Fruit fly (Drosophila melanogaster) whole organism, embryonic: ENCODE results near the gene CG43389.

Experiments
- Abd-B ChIP-seq: fragments of 200-800 bp; sonication (Bioruptor generic); optimal IDR thresholded peaks from 2 replicates; lab custom pipeline; 2018; ENCODE audit warnings: missing biosample characterization, mild to moderate bottlenecking, missing genetic modification characterization, moderate library complexity
- Ada2b ChIP-seq: fragments of 200-800 bp; sonication (Bioruptor generic); IDR thresholded peaks from 2 replicates; pipeline ENCODE4 v1.3.6; 2022; ENCODE audit warnings: missing biosample characterization, missing genetic modification characterization
- Adf1 ChIP-seq: fragments of 200-800 bp; sonication (Bioruptor generic); IDR thresholded peaks from 2 replicates; pipeline ENCODE4 v1.3.6; 2022; ENCODE audit warnings: missing biosample characterization, missing genetic modification characterization
- Antp ChIP-seq: fragments of 200-800 bp; sonication (Bioruptor generic); optimal IDR thresholded peaks from 3 replicates; lab custom pipeline; 2016; ENCODE audit warnings: missing biosample characterization, missing genetic modification characterization
- Awh ChIP-seq: fragments of 200-800 bp; sonication (Bioruptor generic); IDR thresholded peaks from 2 replicates; pipeline ENCODE4, ENCODE4 v1.3.6; 2022; ENCODE audit warnings: missing biosample characterization, missing genetic modification characterization
- CG1024 ChIP-seq: fragments of 200-800 bp; sonication (Bioruptor generic); IDR thresholded peaks from 2 replicates; pipeline ENCODE4 v1.3.6; 2022; ENCODE audit warnings: missing biosample characterization, missing genetic modification characterization
- CG10959 ChIP-seq: fragments of 200-800 bp; sonication (Bioruptor generic); IDR thresholded peaks from 2 replicates; pipeline ENCODE4 v1.3.6; 2022; ENCODE audit warnings: missing biosample characterization, missing genetic modification characterization
- CG15479 ChIP-seq: fragments of 200-800 bp; sonication (Bioruptor generic); optimal IDR thresholded peaks from 3 replicates; lab custom pipeline; 2019; ENCODE audit warnings: missing biosample characterization, mild to moderate bottlenecking, missing genetic modification characterization, moderate library complexity
- CG15514 ChIP-seq: fragments of 200-800 bp; sonication (Bioruptor generic); optimal IDR thresholded peaks from 3 replicates; lab custom pipeline; 2017; ENCODE audit warnings: missing biosample characterization, missing genetic modification characterization, mild to moderate bottlenecking, moderate library complexity, missing genetic modification reagents
- CG15696 ChIP-seq: fragments of 200-800 bp; sonication (Bioruptor generic); optimal IDR thresholded peaks from 2 replicates; lab custom pipeline; 2019; ENCODE audit warnings: missing biosample characterization, mild to moderate bottlenecking, missing genetic modification characterization, moderate library complexity
- CG2889 ChIP-seq: fragments of 200-800 bp; sonication (Bioruptor generic); IDR thresholded peaks from 3 replicates; pipeline ENCODE4 v1.3.6; 2022; ENCODE audit warnings: missing biosample characterization, missing genetic modification characterization
- CG3847 ChIP-seq: fragments of 200-800 bp; sonication (Bioruptor generic); IDR thresholded peaks from 2 replicates; pipeline ENCODE4 v1.3.6; 2022; ENCODE audit warnings: missing biosample characterization, missing genetic modification characterization
- CG5953 ChIP-seq: fragments of 200-800 bp; sonication (Bioruptor generic); IDR thresholded peaks from 2 replicates; pipeline ENCODE4 v1.3.6; 2022; ENCODE audit warnings: missing biosample characterization, missing genetic modification characterization
- CG8359 ChIP-seq: fragments of 200-800 bp; sonication (Bioruptor generic); optimal IDR thresholded peaks from 2 replicates; lab custom pipeline; 2017; ENCODE audit warnings: missing biosample characterization, mild to moderate bottlenecking, missing genetic modification characterization, borderline replicate concordance
- CG8765 ChIP-seq: fragments of 200-800 bp; sonication (Bioruptor generic); IDR thresholded peaks from 2 replicates; pipeline ENCODE4 v1.3.6; 2022; ENCODE audit warnings: missing biosample characterization, missing genetic modification characterization
- CG9727 ChIP-seq: fragments of 200-800 bp; sonication (Bioruptor generic); optimal IDR thresholded peaks from 3 replicates; lab custom pipeline; 2017; ENCODE audit warnings: missing biosample characterization, mild to moderate bottlenecking, missing genetic modification characterization
- Deaf1 ChIP-seq: fragments of 200-800 bp; optimal IDR thresholded peaks from 3 replicates; lab custom pipeline; 2019; ENCODE audit warnings: missing biosample characterization, mild to moderate bottlenecking, missing genetic modification characterization, moderate library complexity
- Dip2 ChIP-seq: fragments of 200-800 bp; sonication (Bioruptor generic); IDR thresholded peaks from 2 replicates; pipeline ENCODE4 v1.3.6; 2022; ENCODE audit warnings: missing biosample characterization, missing genetic modification characterization
- Hey ChIP-seq: fragments of 200-800 bp; sonication (Bioruptor generic); optimal IDR thresholded peaks from 3 replicates; lab custom pipeline; 2018; ENCODE audit warnings: missing biosample characterization, mild to moderate bottlenecking, missing genetic modification characterization
- Hsf ChIP-seq: fragments of 200-800 bp; sonication (Bioruptor generic); optimal IDR thresholded peaks from 3 replicates; lab custom pipeline; 2016; ENCODE audit warnings: missing biosample characterization, missing genetic modification characterization
- NK7.1 ChIP-seq: fragments of 200-800 bp; sonication (Bioruptor generic); optimal IDR thresholded peaks from 3 replicates; lab custom pipeline; 2016; ENCODE audit warnings: missing biosample characterization, missing genetic modification characterization
- Opbp ChIP-seq: fragments of 200-800 bp; sonication (Bioruptor generic); IDR thresholded peaks from 3 replicates; pipeline ENCODE4 v1.3.6; 2022; ENCODE audit warnings: missing biosample characterization, missing genetic modification characterization; ENCODE audit not compliant: partially characterized antibody
- Scr ChIP-seq: fragments of 200-800 bp; sonication (Bioruptor generic); IDR thresholded peaks from 2 replicates; pipeline ENCODE4 v1.3.6; 2022; ENCODE audit warnings: missing biosample characterization, missing genetic modification characterization; ENCODE audit not compliant: partially characterized antibody
- Sin3A ChIP-seq: fragments of >200 bp; optimal IDR thresholded peaks from 2 replicates; lab custom pipeline; 2018
- Tbp ChIP-seq: fragments of >200 bp; optimal IDR thresholded peaks from 2 replicates; lab custom pipeline; 2018; ENCODE audit warnings: missing biosample characterization, missing genetic modification characterization
- YL-1 ChIP-seq: fragments of 200-800 bp; sonication (Bioruptor generic); optimal IDR thresholded peaks from 3 replicates; lab custom pipeline; 2017; ENCODE audit warnings: missing biosample characterization, mild to moderate bottlenecking, missing genetic modification characterization
- ac ChIP-seq: fragments of 200-800 bp; sonication (Bioruptor generic); optimal IDR thresholded peaks from 3 replicates; lab custom pipeline; 2017; ENCODE audit warnings: missing biosample characterization, mild to moderate bottlenecking, missing genetic modification characterization
- ase ChIP-seq: fragments of 200-800 bp; sonication (Bioruptor generic); IDR thresholded peaks from 3 replicates; pipeline ENCODE4 v1.3.6; 2022; ENCODE audit warnings: missing biosample characterization, missing genetic modification characterization
- az2 ChIP-seq: fragments of 200-800 bp; sonication (Bioruptor generic); optimal IDR thresholded peaks from 3 replicates; lab custom pipeline; 2016; ENCODE audit warnings: missing biosample characterization, missing genetic modification characterization
- bigmax ChIP-seq: fragments of 200-800 bp; sonication (Bioruptor generic); optimal IDR thresholded peaks from 2 replicates; lab custom pipeline; 2018; ENCODE audit warnings: missing biosample characterization, mild to moderate bottlenecking, missing genetic modification characterization
- cas ChIP-seq: fragments of 200-800 bp; sonication (Bioruptor generic); IDR thresholded peaks from 2 replicates; pipeline ENCODE4 v1.3.6; 2022; ENCODE audit warnings: missing biosample characterization, missing genetic modification characterization
- da ChIP-seq: fragments of 200-800 bp; sonication (Bioruptor generic); optimal IDR thresholded peaks from 2 replicates; lab custom pipeline; 2016; ENCODE audit warnings: missing biosample characterization, missing genetic modification characterization
- dan ChIP-seq: fragments of 200-800 bp; sonication (Bioruptor generic); IDR thresholded peaks from 2 replicates; pipeline ENCODE4 v1.3.6; 2022; ENCODE audit warnings: missing biosample characterization, missing genetic modification characterization
- en ChIP-seq: fragments of 200-800 bp; sonication (Bioruptor generic); optimal IDR thresholded peaks from 2 replicates; lab custom pipeline; 2016; ENCODE audit warnings: missing biosample characterization, missing genetic modification characterization
- fd96Cb ChIP-seq: fragments of 200-800 bp; sonication (Bioruptor generic); optimal IDR thresholded peaks from 2 replicates; lab custom pipeline; 2018; ENCODE audit warnings: missing biosample characterization, mild to moderate bottlenecking, missing genetic modification characterization, moderate library complexity
- ftz-f1 ChIP-seq: fragments of 200-800 bp; sonication (Bioruptor generic); optimal IDR thresholded peaks from 2 replicates; lab custom pipeline; 2016; ENCODE audit warnings: missing biosample characterization, missing genetic modification characterization
- grn ChIP-seq: fragments of 200-800 bp; sonication (Bioruptor generic); optimal IDR thresholded peaks from 3 replicates; lab custom pipeline; 2017; ENCODE audit warnings: missing biosample characterization, missing genetic modification characterization
- hb ChIP-seq: fragments of 200-800 bp; sonication (Bioruptor generic); IDR thresholded peaks from 3 replicates; pipeline ENCODE4 v1.3.6; 2022; ENCODE audit warnings: missing biosample characterization, missing genetic modification characterization; ENCODE audit not compliant: partially characterized antibody
- klu ChIP-seq: fragments of 200-800 bp; sonication (Bioruptor generic); IDR thresholded peaks from 2 replicates; pipeline ENCODE4 v1.3.6; 2022; ENCODE audit warnings: missing biosample characterization, missing genetic modification characterization
- pan ChIP-seq, 4 experiments: fragments of >200 bp in 3 of 4; fragments of 200-800 bp in 1 of 4; sonication (Bioruptor generic) in 1 of 4; optimal IDR thresholded peaks in 3 of 4; IDR thresholded peaks in 1 of 4; 2 replicates each; pipeline versions ENCODE4 v1.3.6 to Lab custom; 2017 to 2022; ENCODE audit warnings: missing biosample characterization in 2 of 4, missing genetic modification characterization in 2 of 4, mixed read lengths in 1 of 4
- pfk ChIP-seq: fragments of 200-800 bp; sonication (Bioruptor generic); optimal IDR thresholded peaks from 2 replicates; lab custom pipeline; 2018; ENCODE audit warnings: missing biosample characterization, mild to moderate bottlenecking, missing genetic modification characterization, moderate library complexity
- pho ChIP-seq: fragments of 200-800 bp; sonication (Bioruptor generic); optimal IDR thresholded peaks from 2 replicates; lab custom pipeline; 2016; ENCODE audit warnings: missing biosample characterization, missing genetic modification characterization
- prd ChIP-seq, 3 experiments: fragments of >200 bp in 2 of 3; fragments of 200-800 bp in 1 of 3; sonication (Bioruptor generic) in 1 of 3; optimal IDR thresholded peaks in 2 of 3; IDR thresholded peaks in 1 of 3; 2 replicates in 2 of 3; 3 replicates in 1 of 3; pipeline versions ENCODE4 v1.3.6 to Lab custom; 2017 to 2022; ENCODE audit warnings: missing biosample characterization in 1 of 3, missing genetic modification characterization in 1 of 3
- schlank ChIP-seq: fragments of 200-800 bp; sonication (Bioruptor generic); optimal IDR thresholded peaks from 2 replicates; lab custom pipeline; 2018; ENCODE audit warnings: missing biosample characterization, mild to moderate bottlenecking, missing genetic modification characterization
- scrt ChIP-seq: fragments of 200-800 bp; sonication (Bioruptor generic); optimal IDR thresholded peaks from 2 replicates; lab custom pipeline; 2018; ENCODE audit warnings: missing biosample characterization, mild to moderate bottlenecking, missing genetic modification characterization, moderate library complexity
- shn ChIP-seq: fragments of 200-800 bp; sonication (Bioruptor generic); optimal IDR thresholded peaks from 3 replicates; lab custom pipeline; 2016; ENCODE audit warnings: missing biosample characterization, missing genetic modification characterization
- sim ChIP-seq: fragments of 200-800 bp; sonication (Bioruptor generic); IDR thresholded peaks from 2 replicates; pipeline ENCODE4 v1.3.6; 2022; ENCODE audit warnings: missing biosample characterization, missing genetic modification characterization
- unpg ChIP-seq: fragments of 200-800 bp; sonication (Bioruptor generic); optimal IDR thresholded peaks from 3 replicates; lab custom pipeline; 2018; ENCODE audit warnings: missing biosample characterization, mild to moderate bottlenecking, missing genetic modification characterization, moderate library complexity

The CG43389 gene

DNA sequence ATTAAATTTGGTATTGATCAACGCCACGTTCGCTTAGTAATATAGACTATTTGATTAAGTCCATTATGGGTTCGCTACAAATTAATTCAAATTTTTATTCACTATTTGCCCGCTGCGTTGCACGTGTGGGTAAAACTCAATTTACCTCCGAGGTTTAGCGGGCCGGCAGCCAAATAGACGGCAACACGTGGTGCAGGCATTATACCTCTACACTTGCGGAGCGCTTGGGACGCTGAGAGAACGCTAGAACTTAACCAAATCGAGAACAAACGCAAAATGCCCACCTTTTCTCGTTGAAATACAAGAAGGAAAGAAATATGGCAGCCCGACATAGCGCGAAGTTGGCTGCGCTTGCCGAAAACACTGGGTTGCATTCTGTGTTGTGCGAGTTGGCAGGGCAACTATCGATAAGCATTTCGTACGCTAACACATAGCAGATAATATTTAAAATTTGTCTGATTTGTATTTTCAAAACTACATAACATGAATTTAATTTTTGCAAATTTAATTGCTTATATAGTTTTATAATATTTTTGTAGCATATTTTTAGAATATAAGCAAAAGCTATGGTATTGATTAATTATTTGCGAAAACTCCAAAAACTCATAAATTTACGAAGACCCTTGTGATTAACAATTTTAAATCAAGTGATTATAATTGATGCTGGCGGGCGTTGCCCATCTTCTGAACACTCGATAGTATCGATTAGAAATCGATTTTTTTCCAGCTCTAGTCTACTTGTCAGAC is 25.0 kb upstream of the CG43389 start, which contains the start of the genes RpL28 and eIF1 (continued):
- peak; percentile 88 for TF ChIP-seq Scr (GFP tag; lab: Robert Waterston, UW)
- peak; percentile 74 for TF ChIP-seq fd96Cb (tag; lab: Kevin White, UChicago)
- peak; percentile 88 for TF ChIP-seq az2
- peak; percentile 99 for TF ChIP-seq Opbp (GFP tag; lab: Robert Waterston, UW)
- TF ChIP-seq ftz-f1 (GFP tag; lab: Kevin White, UChicago) = peak; percentile 52
- peak; percentile 74 for TF ChIP-seq bigmax (GFP tag; lab: Kevin White, UChicago)
- TF ChIP-seq pan (optimal IDR thresholded peaks at IDR 0.05; lab: Kevin White, UChicago) = no peak
- peak in 1 of 2 experiments; percentile 88 for TF ChIP-seq pan (GFP tag; optimal IDR thresholded peaks at IDR 0.05 in 1 of 2, IDR thresholded peaks at IDR 0.05 in 1 of 2)
- peak; percentile 89 for TF ChIP-seq da (GFP tag; lab: Kevin White, UChicago)
- TF ChIP-seq CG15479 (GFP tag; lab: Kevin White, UChicago) = peak; percentile 49
- TF ChIP-seq CG15514 (GFP tag; lab: Kevin White, UChicago) = peak; percentile 92
- TF ChIP-seq pfk (GFP tag; lab: Kevin White, UChicago) = peak; percentile 81
- TF ChIP-seq shn (GFP tag; lab: Kevin White, UChicago) = peak; percentile 92
- peak; percentile 81 for TF ChIP-seq klu (GFP tag; lab: Robert Waterston, UW)
- no peak for TF ChIP-seq dan (GFP tag; lab: Robert Waterston, UW)
- peak; percentile 80 for TF ChIP-seq CG5953
- TF ChIP-seq Tbp (GFP tag; lab: Kevin White, UChicago) = peak; percentile 18
- peak; percentile 61 for TF ChIP-seq cas (GFP tag; lab: Robert Waterston, UW)
- peak; percentile 62 for TF ChIP-seq CG15696
- TF ChIP-seq CG8359 = peak; percentile 86
- peak; percentile 87 for TF ChIP-seq ase
- TF ChIP-seq Dip2 (GFP tag; lab: Robert Waterston, UW) = no peak
- no peak for TF ChIP-seq prd (optimal IDR thresholded peaks at IDR 0.05; lab: Kevin White, UChicago)
- TF ChIP-seq prd (GFP tag; IDR thresholded peaks at IDR 0.05; lab: Robert Waterston, UW) = peak; percentile 74
- peak; percentile 88 for TF ChIP-seq ac
- TF ChIP-seq CG10959 = peak; percentile 78
- peak; percentile 89 for TF ChIP-seq CG3847
- TF ChIP-seq en (GFP tag; lab: Kevin White, UChicago) = peak; percentile 76
- TF ChIP-seq CG8765 (GFP tag; lab: Robert Waterston, UW) = peak; percentile 54
- peak; percentile 94 for TF ChIP-seq schlank
- TF ChIP-seq Deaf1 = no peak
- peak; percentile 94 for TF ChIP-seq Sin3A (lab: Kevin White, UChicago)
- peak; percentile 84 for TF ChIP-seq CG1024 (GFP tag; lab: Robert Waterston, UW)
- TF ChIP-seq NK7.1 (GFP tag; lab: Kevin White, UChicago) = peak; percentile 84
- peak; percentile 85 for TF ChIP-seq sim (GFP tag; lab: Robert Waterston, UW)
- peak; percentile 86 for TF ChIP-seq Awh (GFP tag; lab: Robert Waterston, UW)
- TF ChIP-seq Hey (tag; lab: Kevin White, UChicago) = peak; percentile 91
- peak; percentile 83 for TF ChIP-seq grn (GFP tag; lab: Kevin White, UChicago)
- peak; percentile 88 for TF ChIP-seq pho
- peak; percentile 59 for TF ChIP-seq Ada2b (GFP tag; lab: Robert Waterston, UW)
- peak; percentile 94 for TF ChIP-seq Hsf
- TF ChIP-seq YL-1 = peak; percentile 98
- peak; percentile 78 for TF ChIP-seq unpg (GFP tag; lab: Kevin White, UChicago)
- TF ChIP-seq Antp (GFP tag; lab: Kevin White, UChicago) = peak; percentile 87
- peak; percentile 61; the same call in 2 of the 3 replicates for TF ChIP-seq CG2889
- TF ChIP-seq scrt (GFP tag; lab: Kevin White, UChicago) = peak; percentile 86
- peak; percentile 97 for TF ChIP-seq CG9727 (GFP tag; lab: Kevin White, UChicago)
- TF ChIP-seq Abd-B = peak; percentile 73
- TF ChIP-seq hb = peak; percentile 74; the same call in 1 of the 3 replicates
- peak; percentile 58 for TF ChIP-seq Adf1 (GFP tag; lab: Robert Waterston, UW)
